Fruit fly (Drosophila melanogaster) Kc167 (cell line): ENCODE measurements around the gene CG4000.

ENCODE experiments used
- Myc ChIP-seq: fragments of >200 bp; optimal IDR thresholded peaks from 2 replicates; lab custom pipeline; 2017; ENCODE audit warnings: missing external identifiers
- Sin3A ChIP-seq: fragments of >200 bp; optimal IDR thresholded peaks from 2 replicates; lab custom pipeline; 2018; ENCODE audit warnings: missing external identifiers
- h ChIP-seq: fragments of >200 bp; optimal IDR thresholded peaks from 3 replicates; lab custom pipeline; 2018; ENCODE audit warnings: missing external identifiers
- insv ChIP-seq: fragments of >200 bp; optimal IDR thresholded peaks from 3 replicates; lab custom pipeline; 2018; ENCODE audit warnings: missing external identifiers
- psq ChIP-seq: fragments of >200 bp; optimal IDR thresholded peaks from 2 replicates; lab custom pipeline; 2017; ENCODE audit warnings: missing external identifiers
- ttk ChIP-seq: sonication (Bioruptor generic); optimal IDR thresholded peaks from 2 replicates; lab custom pipeline; 2017; ENCODE audit warnings: missing external identifiers

Gene CG4000

dm6 chr3R:20677251-20677650 lies at the start of gene CG4000:
Gene CG4000 (minus strand): TSS chr3R:20677351.
- no peak for TF ChIP-seq h (lab: Kevin White, UChicago)
- no peak for TF ChIP-seq ttk (lab: Kevin White, UChicago)
- no peak for TF ChIP-seq psq (lab: Kevin White, UChicago)
- TF ChIP-seq Sin3A (lab: Kevin White, UChicago) = no peak
- no peak for TF ChIP-seq insv
- TF ChIP-seq Myc (lab: Kevin White, UChicago) = no peak

dm6 chr3R:20723491-20723890 lies 46.3 kb upstream of the CG4000 start:
- TF ChIP-seq insv = no peak
- TF ChIP-seq Sin3A (lab: Kevin White, UChicago) = no peak
- no peak for TF ChIP-seq psq (lab: Kevin White, UChicago)
- TF ChIP-seq h (lab: Kevin White, UChicago) = no peak
- no peak for TF ChIP-seq Myc (lab: Kevin White, UChicago)

DNA sequence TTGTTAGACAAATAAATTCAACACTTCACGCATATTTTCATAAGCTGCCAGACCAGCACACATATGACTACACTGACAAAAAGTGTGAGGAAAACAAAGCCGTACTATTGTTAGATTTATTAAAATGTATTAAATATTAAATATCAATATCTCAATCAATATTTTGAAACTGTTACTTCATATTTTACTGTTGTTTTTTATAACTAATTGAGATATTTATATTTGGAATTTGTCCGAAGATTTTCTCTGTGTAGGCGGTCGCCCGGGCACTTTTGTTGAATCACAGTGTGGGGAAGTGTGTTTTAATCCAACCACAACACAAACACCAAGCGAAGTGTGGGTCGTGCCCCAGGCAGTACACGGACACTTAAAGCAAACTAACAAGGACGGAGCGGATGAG lies 42.1 kb upstream of the CG4000 start:
- TF ChIP-seq Myc (lab: Kevin White, UChicago) = no peak
- no peak for TF ChIP-seq insv

DNA sequence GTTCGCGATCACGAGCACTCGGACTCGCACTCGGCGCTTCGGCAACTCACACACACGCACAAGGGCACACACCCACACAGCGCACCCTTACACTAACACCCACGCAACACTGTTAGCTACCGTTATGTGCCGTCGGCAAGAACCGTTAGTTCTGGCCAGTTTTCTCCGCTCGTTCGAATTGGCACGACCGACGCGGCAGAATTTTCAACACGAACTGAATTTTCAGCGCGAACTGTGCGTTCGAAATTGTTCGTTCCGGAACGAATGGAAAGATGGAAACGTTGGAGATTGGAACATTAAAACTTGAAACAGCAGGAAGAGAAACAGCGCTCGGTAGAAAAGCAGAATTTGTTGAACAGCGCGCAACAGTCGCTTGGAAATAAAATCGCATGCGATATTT lies 37.2 kb upstream of the CG4000 start, which contains the start of gene Oamb:
Gene Oamb (minus strand): TSS at position 218 of the 400 bp plus-strand sequence.
- TF ChIP-seq Sin3A (lab: Kevin White, UChicago) = no peak

- TF ChIP-seq h (lab: Kevin White, UChicago) (no peak), Myc (lab: Kevin White, UChicago) (no peak), insv (no peak), Sin3A (lab: Kevin White, UChicago) (no peak), psq (lab: Kevin White, UChicago) (no peak), ttk (lab: Kevin White, UChicago) (no peak)
These were observed 1.4 kb downstream of the CG4000 start for dm6 chr3R:20675772-20676171.

- TF ChIP-seq insv (no peak), Myc (lab: Kevin White, UChicago) (no peak), h (lab: Kevin White, UChicago) (no peak), Sin3A (lab: Kevin White, UChicago) (no peak), ttk (lab: Kevin White, UChicago) (no peak), psq (lab: Kevin White, UChicago) (no peak)
These were observed 8.0 kb downstream of the CG4000 start, which contains the start of gene Cpr92F for dm6 chr3R:20669040-20669621. Gene Cpr92F (plus strand): TSS chr3R:20669571.

DNA sequence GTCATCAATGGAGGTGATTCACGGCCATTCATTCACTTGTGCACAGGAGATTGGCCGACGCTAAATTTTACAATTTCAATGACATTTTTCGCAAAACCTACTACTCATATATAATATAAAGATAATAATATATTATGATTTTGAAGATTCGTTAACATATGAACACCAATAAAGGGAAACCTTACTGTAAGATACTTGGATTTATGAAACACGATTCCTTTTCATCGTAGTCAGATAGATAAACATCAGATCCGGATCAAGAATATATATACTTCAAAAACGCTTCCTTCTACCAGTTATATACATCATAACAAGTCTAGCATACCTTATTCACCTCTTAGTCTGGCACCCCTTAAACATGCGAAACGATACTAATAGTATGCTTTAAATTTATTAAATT lies 17.3 kb downstream of the CG4000 start, which contains the start of gene Nep4:
Gene Nep4 (minus strand): TSS at position 101 of the 400 bp plus-strand sequence.
- no peak for TF ChIP-seq Sin3A (lab: Kevin White, UChicago)
- no peak for TF ChIP-seq Myc (lab: Kevin White, UChicago)
- TF ChIP-seq ttk (lab: Kevin White, UChicago) = no peak
- TF ChIP-seq psq (lab: Kevin White, UChicago) = no peak
- TF ChIP-seq h (lab: Kevin White, UChicago) = no peak
- TF ChIP-seq insv = no peak

dm6 chr3R:20656649-20657048 lies 20.5 kb downstream of the CG4000 start:
- no peak for TF ChIP-seq ttk (lab: Kevin White, UChicago)
- no peak for TF ChIP-seq Sin3A (lab: Kevin White, UChicago)
- TF ChIP-seq insv = no peak
- TF ChIP-seq h (lab: Kevin White, UChicago) = no peak
- TF ChIP-seq Myc (lab: Kevin White, UChicago) = no peak
- no peak for TF ChIP-seq psq (lab: Kevin White, UChicago)

DNA sequence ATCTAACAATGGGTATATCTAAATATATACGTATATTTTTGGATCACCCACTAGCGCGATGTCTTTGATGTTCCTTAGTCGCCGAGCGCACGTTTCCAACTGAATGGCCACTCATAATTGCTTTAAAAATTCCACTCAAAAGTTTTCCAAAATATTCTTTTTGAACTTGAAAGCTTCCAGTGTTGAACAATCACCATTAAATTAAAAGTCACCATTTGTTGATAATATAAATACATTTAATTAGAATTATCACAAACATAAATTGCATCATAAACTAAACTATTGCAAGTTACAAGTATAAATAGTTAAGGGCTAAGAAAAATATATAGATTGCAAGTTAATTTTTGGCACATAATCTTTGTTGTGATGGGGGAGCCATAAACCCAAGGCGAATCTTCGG lies 24.8 kb downstream of the CG4000 start, which contains the start of gene GluRIID:
Gene GluRIID (minus strand): TSS at position 101 of the 400 bp plus-strand sequence.
- no peak for TF ChIP-seq Myc (lab: Kevin White, UChicago)
- TF ChIP-seq ttk (lab: Kevin White, UChicago) = no peak
- TF ChIP-seq insv = no peak
- no peak for TF ChIP-seq psq (lab: Kevin White, UChicago)
- TF ChIP-seq h (lab: Kevin White, UChicago) = no peak
- no peak for TF ChIP-seq Sin3A (lab: Kevin White, UChicago)

- TF ChIP-seq Myc (lab: Kevin White, UChicago) (no peak), psq (lab: Kevin White, UChicago) (no peak), ttk (lab: Kevin White, UChicago) (no peak), insv (no peak), Sin3A (lab: Kevin White, UChicago) (no peak)
These were observed 28.5 kb downstream of the CG4000 start, which contains the start of gene GluRIIE for dm6 chr3R:20648616-20649015. Gene GluRIIE (minus strand): TSS chr3R:20648716.

dm6 chr3R:20635735-20636134 lies 41.4 kb downstream of the CG4000 start:
- no peak for TF ChIP-seq Sin3A (lab: Kevin White, UChicago)
- TF ChIP-seq psq (lab: Kevin White, UChicago) = no peak
- no peak for TF ChIP-seq insv
- TF ChIP-seq h (lab: Kevin White, UChicago) = no peak
- no peak for TF ChIP-seq Myc (lab: Kevin White, UChicago)
- TF ChIP-seq ttk (lab: Kevin White, UChicago) = no peak

dm6 chr3R:20634674-20635594 lies 42.2 kb downstream of the CG4000 start, which contains the start of the genes Pi3K92E and Lrrk:
Gene Pi3K92E (minus strand): TSS chr3R:20634732.
Gene Lrrk (plus strand): TSS chr3R:20635480.
- TF ChIP-seq Sin3A (lab: Kevin White, UChicago) = no peak
- TF ChIP-seq insv = no peak
- TF ChIP-seq Myc (lab: Kevin White, UChicago) = no peak
- TF ChIP-seq h (lab: Kevin White, UChicago) = no peak
- no peak for TF ChIP-seq ttk (lab: Kevin White, UChicago)
- TF ChIP-seq psq (lab: Kevin White, UChicago) = no peak
